Fruit fly (Drosophila melanogaster) whole organism, adult: Measurements from ENCODE around the gene Hsp68.

Experiments used
- CG11617 ChIP-seq: fragments of 200-800 bp; sonication (Bioruptor generic); optimal IDR thresholded peaks from 2 replicates; lab custom pipeline; 2017; ENCODE audit warnings: mild to moderate bottlenecking, missing biosample characterization, missing genetic modification reagents, missing genetic modification characterization
- CG12768 ChIP-seq: fragments of 200-800 bp; sonication (Bioruptor generic); optimal IDR thresholded peaks from 2 replicates; lab custom pipeline; 2017; ENCODE audit warnings: missing biosample characterization, missing genetic modification characterization, mild to moderate bottlenecking, moderate library complexity, missing genetic modification reagents
- CG33017 ChIP-seq: fragments of 200-800 bp; sonication (Bioruptor generic); optimal IDR thresholded peaks from 2 replicates; lab custom pipeline; 2018; ENCODE audit warnings: missing biosample characterization, mild to moderate bottlenecking, missing genetic modification characterization, moderate library complexity
- CG5204 ChIP-seq: fragments of 200-800 bp; sonication (Bioruptor generic); optimal IDR thresholded peaks from 2 replicates; lab custom pipeline; 2016; ENCODE audit warnings: missing biosample characterization, missing genetic modification characterization
- CG7045 ChIP-seq: fragments of 200-800 bp; sonication (Bioruptor generic); optimal IDR thresholded peaks from 2 replicates; lab custom pipeline; 2017; ENCODE audit warnings: missing biosample characterization, mild to moderate bottlenecking, missing genetic modification characterization
- Clk ChIP-seq: fragments of 200-800 bp; sonication (Bioruptor generic); optimal IDR thresholded peaks from 2 replicates; lab custom pipeline; 2017; ENCODE audit warnings: missing biosample characterization, missing genetic modification characterization
- Crg-1 ChIP-seq: fragments of 200-800 bp; sonication (Bioruptor generic); optimal IDR thresholded peaks from 2 replicates; lab custom pipeline; 2016; ENCODE audit warnings: missing biosample characterization, missing genetic modification characterization
- Hr96 ChIP-seq: fragments of 200-800 bp; sonication (Bioruptor generic); optimal IDR thresholded peaks from 2 replicates; lab custom pipeline; 2016; ENCODE audit warnings: missing biosample characterization, missing genetic modification characterization
- cic ChIP-seq: fragments of 200-800 bp; sonication (Bioruptor generic); optimal IDR thresholded peaks from 2 replicates; lab custom pipeline; 2017; ENCODE audit warnings: missing biosample characterization, mild to moderate bottlenecking, missing genetic modification characterization, moderate library complexity
- kay ChIP-seq: fragments of 200-800 bp; sonication (Bioruptor generic); peaks from one replicate; lab custom pipeline; 2016; ENCODE audit warnings: missing biosample characterization, missing genetic modification characterization, borderline replicate concordance
- ovo ChIP-seq: fragments of 200-800 bp; sonication (Bioruptor generic); optimal IDR thresholded peaks from 2 replicates; lab custom pipeline; 2016; ENCODE audit warnings: missing biosample characterization, missing genetic modification characterization
- tj ChIP-seq: fragments of 200-800 bp; sonication (Bioruptor generic); optimal IDR thresholded peaks from 3 replicates; lab custom pipeline; 2017; ENCODE audit warnings: missing biosample characterization, mild to moderate bottlenecking, missing genetic modification characterization, moderate library complexity

dm6 chr3R:24092590-24093151 is 35.6 kb upstream of the Hsp68 start:
- no peak for TF ChIP-seq CG7045 (GFP tag; lab: Kevin White, UChicago)
- TF ChIP-seq Crg-1, result no peak
- no peak for TF ChIP-seq Hr96
- TF ChIP-seq Clk (GFP tag; lab: Kevin White, UChicago), result no peak
- no peak for TF ChIP-seq CG5204 (GFP tag; lab: Kevin White, UChicago)
- TF ChIP-seq cic, result no peak
- no peak for TF ChIP-seq tj
- TF ChIP-seq ovo (GFP tag; lab: Kevin White, UChicago), result no peak
- TF ChIP-seq CG33017 (tag; lab: Kevin White, UChicago), result no peak
- no peak for TF ChIP-seq kay (GFP tag; lab: Kevin White, UChicago)
- TF ChIP-seq CG12768 (GFP tag; lab: Kevin White, UChicago), result no peak
- no peak for TF ChIP-seq CG11617 (GFP tag; lab: Kevin White, UChicago)
